Fruit fly (Drosophila melanogaster): ENCODE measurements around the gene CG11841.
A peak's percentile ranks its signal among the peaks of the same experiment; 100 is the strongest.

The CG11841 gene

DNA sequence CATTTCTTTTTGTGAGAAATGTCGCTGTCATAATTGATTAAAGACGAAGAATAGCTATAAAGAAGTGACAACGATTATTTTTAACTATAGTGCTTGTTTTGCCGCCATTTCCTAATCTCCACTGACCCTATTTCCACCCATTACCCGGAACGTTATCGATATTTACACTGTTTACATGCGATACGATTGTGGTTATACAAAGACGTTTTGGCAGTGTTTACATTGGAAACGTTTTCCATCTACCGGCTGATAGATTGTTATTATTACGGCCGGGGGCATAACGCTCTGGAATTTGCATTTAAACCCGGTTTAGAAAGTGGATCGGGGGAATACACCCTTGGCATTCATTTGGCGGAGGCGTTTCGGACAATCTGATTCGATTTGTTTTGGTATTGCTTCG is 15.4 kb downstream of the CG11841 start (continued):
- peak; percentile 41 for TF ChIP-seq odd (GFP tag; optimal IDR thresholded peaks at IDR 0.05)
- no peak for TF ChIP-seq en (GFP tag; optimal IDR thresholded peaks at IDR 0.05)
- no peak for TF ChIP-seq Side (GFP tag; optimal IDR thresholded peaks at IDR 0.05)
- TF ChIP-seq CG6683 (GFP tag; optimal IDR thresholded peaks at IDR 0.05) = no peak
- no peak for TF ChIP-seq CG16813 (GFP tag; IDR thresholded peaks at IDR 0.05; ENCODE audit: partially characterized antibody)
- no peak for TF ChIP-seq CG17829 (tag; optimal IDR thresholded peaks at IDR 0.05)
- 0 out of 3 replicates have a peak, but pooled peaks have one; percentile 14 for TF ChIP-seq CG2199 (GFP tag; IDR thresholded peaks at IDR 0.05)
- no peak for TF ChIP-seq inv (GFP tag; IDR thresholded peaks at IDR 0.05; ENCODE audit: partially characterized antibody)
- no peak for TF ChIP-seq CG9727 (GFP tag; optimal IDR thresholded peaks at IDR 0.05)
- TF ChIP-seq CG9437 (GFP tag; optimal IDR thresholded peaks at IDR 0.05) = no peak
- TF ChIP-seq Adf1 (GFP tag; IDR thresholded peaks at IDR 0.05) = no peak
- peak; percentile 15 for TF ChIP-seq CG6854 (GFP tag; optimal IDR thresholded peaks at IDR 0.05)
- no peak for TF ChIP-seq CG6791 (GFP tag; IDR thresholded peaks at IDR 0.05; ENCODE audit: partially characterized antibody)
- no peak for TF ChIP-seq schlank (tag; optimal IDR thresholded peaks at IDR 0.05)
- no peak for TF ChIP-seq CG8290 (GFP tag; optimal IDR thresholded peaks at IDR 0.05)
- peak in 1 of 2 experiments; percentile 45 for TF ChIP-seq CG8290 (tag; optimal IDR thresholded peaks at IDR 0.05)
- TF ChIP-seq CG18619 (GFP tag; optimal IDR thresholded peaks at IDR 0.05) = no peak
- no peak for TF ChIP-seq CG4617 (GFP tag; optimal IDR thresholded peaks at IDR 0.05; ENCODE audit: borderline replicate concordance)
- no peak for TF ChIP-seq Ptx1 (GFP tag; IDR thresholded peaks at IDR 0.05)
- no peak for TF ChIP-seq MESR4 (GFP tag; optimal IDR thresholded peaks at IDR 0.05)
- no peak for TF ChIP-seq sna (GFP tag; IDR thresholded peaks at IDR 0.05; ENCODE audit: partially characterized antibody)
- no peak for TF ChIP-seq ap (GFP tag; IDR thresholded peaks at IDR 0.05)
- peak; percentile 24 for TF ChIP-seq exex (tag; optimal IDR thresholded peaks at IDR 0.05)
- TF ChIP-seq CG18599 (GFP tag; optimal IDR thresholded peaks at IDR 0.05) = peak; percentile 36
- TF ChIP-seq Max (GFP tag; optimal IDR thresholded peaks at IDR 0.05) = no peak
- TF ChIP-seq fd96Cb (tag; optimal IDR thresholded peaks at IDR 0.05) = no peak
- no peak for TF ChIP-seq vfl (GFP tag; optimal IDR thresholded peaks at IDR 0.05)
- TF ChIP-seq CG3726 (GFP tag; IDR thresholded peaks at IDR 0.05) = no peak
- no peak for TF ChIP-seq CG14050 (GFP tag; IDR thresholded peaks at IDR 0.05)
- peak; percentile 61 for TF ChIP-seq wek (GFP tag; optimal IDR thresholded peaks at IDR 0.05)
- peak; percentile 6 for TF ChIP-seq cwo (GFP tag; optimal IDR thresholded peaks at IDR 0.05)
- no peak for TF ChIP-seq her (GFP tag; optimal IDR thresholded peaks at IDR 0.05)
- TF ChIP-seq Fer1 (GFP tag; optimal IDR thresholded peaks at IDR 0.05) = peak; percentile 43
- no peak for TF ChIP-seq NC2β (GFP tag; optimal IDR thresholded peaks at IDR 0.05)
- no peak for TF ChIP-seq Hey (tag; optimal IDR thresholded peaks at IDR 0.05)
- no peak for TF ChIP-seq CG2116 (GFP tag; optimal IDR thresholded peaks at IDR 0.05)
- TF ChIP-seq CG17359 (tag; optimal IDR thresholded peaks at IDR 0.05) = no peak
- TF ChIP-seq gcm (GFP tag; optimal IDR thresholded peaks at IDR 0.05) = no peak
- TF ChIP-seq Oaz (GFP tag; IDR thresholded peaks at IDR 0.05) = no peak
- TF ChIP-seq CG6765 (GFP tag; optimal IDR thresholded peaks at IDR 0.05) = peak; percentile 32
- no peak for TF ChIP-seq hb (GFP tag; IDR thresholded peaks at IDR 0.05; ENCODE audit: partially characterized antibody)
- no peak for TF ChIP-seq cg (GFP tag; optimal IDR thresholded peaks at IDR 0.05)
- TF ChIP-seq CG10431 (GFP tag; optimal IDR thresholded peaks at IDR 0.05) = no peak
- TF ChIP-seq TFAM (GFP tag; optimal IDR thresholded peaks at IDR 0.05) = no peak
- TF ChIP-seq Atf-2 (GFP tag; optimal IDR thresholded peaks at IDR 0.05) = no peak
- TF ChIP-seq CG15269 (tag; optimal IDR thresholded peaks at IDR 0.05) = no peak
- TF ChIP-seq zen (tag; optimal IDR thresholded peaks at IDR 0.05) = no peak
- no peak for TF ChIP-seq Hr51 (GFP tag; optimal IDR thresholded peaks at IDR 0.05)
- TF ChIP-seq sd (tag; optimal IDR thresholded peaks at IDR 0.05) = peak; percentile 21
- TF ChIP-seq CG6813 (GFP tag; optimal IDR thresholded peaks at IDR 0.05) = peak; percentile 32
